Fruit fly (Drosophila melanogaster): ENCODE measurements around the gene obst-E.
A peak's percentile ranks its signal among the peaks of the same experiment; 100 is the strongest.

The obst-E gene

DNA sequence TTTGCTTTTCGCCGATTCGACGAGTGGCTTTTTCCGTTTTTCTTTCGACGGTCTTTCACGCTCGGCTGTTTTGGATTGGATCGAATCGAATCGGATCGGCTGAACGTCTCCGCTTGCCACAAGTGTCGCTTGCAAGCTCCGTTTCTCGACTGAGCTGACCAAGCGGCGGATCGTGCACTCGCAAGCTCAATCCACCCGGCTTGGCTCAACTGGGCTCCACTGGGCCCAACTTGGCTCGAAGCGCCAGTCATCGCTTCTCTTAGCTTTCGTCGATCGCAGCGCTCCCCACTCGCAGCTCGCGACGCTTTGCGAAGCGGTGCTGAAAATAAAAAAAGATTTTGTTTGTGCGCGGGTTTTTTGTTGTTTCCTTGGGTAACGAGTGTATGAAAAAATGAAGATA, 25.2 kb downstream of the obst-E start (continued):
- TF ChIP-seq CG17568 (GFP tag; optimal IDR thresholded peaks at IDR 0.05): no peak
- TF ChIP-seq C15 (GFP tag; IDR thresholded peaks at IDR 0.05): no peak
- no peak for TF ChIP-seq ewg (GFP tag; optimal IDR thresholded peaks at IDR 0.05)
- TF ChIP-seq CG10654 (GFP tag; optimal IDR thresholded peaks at IDR 0.05): no peak
- TF ChIP-seq CG17912 (GFP tag; optimal IDR thresholded peaks at IDR 0.05): no peak
- no peak for TF ChIP-seq klu (GFP tag; IDR thresholded peaks at IDR 0.05)
- TF ChIP-seq CG17829 (tag; optimal IDR thresholded peaks at IDR 0.05): no peak
- TF ChIP-seq toy (GFP tag; IDR thresholded peaks at IDR 0.05): no peak
- TF ChIP-seq bsh (GFP tag; optimal IDR thresholded peaks at IDR 0.05): no peak
- TF ChIP-seq Jarid2 (GFP tag; optimal IDR thresholded peaks at IDR 0.05): peak; percentile 9
- TF ChIP-seq CG8944 (GFP tag; optimal IDR thresholded peaks at IDR 0.05): no peak
- TF ChIP-seq jumu (GFP tag; optimal IDR thresholded peaks at IDR 0.05): no peak
- peak; percentile 43; the same call in 1 of the 3 replicates for TF ChIP-seq CG6175 (GFP tag; IDR thresholded peaks at IDR 0.05)
- TF ChIP-seq exex (tag; optimal IDR thresholded peaks at IDR 0.05): no peak
- no peak for TF ChIP-seq stc (GFP tag; IDR thresholded peaks at IDR 0.05)

DNA sequence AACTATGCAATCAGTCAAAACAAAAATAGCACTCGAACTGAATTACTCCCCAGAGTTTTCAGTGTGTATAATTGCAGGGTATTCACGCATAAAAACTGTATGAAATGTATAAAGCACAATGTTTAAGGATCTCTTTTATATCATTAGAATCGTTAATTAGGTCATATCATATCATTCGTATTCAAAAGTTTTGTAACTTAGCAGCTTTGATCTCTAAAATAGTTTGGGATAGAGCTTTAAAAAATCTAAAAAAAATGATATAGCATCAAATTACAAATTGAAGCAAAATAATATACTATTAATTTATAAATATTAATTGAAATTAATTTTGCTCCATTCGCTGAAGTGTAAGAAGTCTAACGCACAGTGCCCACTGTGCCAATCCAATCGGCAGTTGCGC, 35.5 kb downstream of the obst-E start:
- TF ChIP-seq CG8388 (GFP tag; optimal IDR thresholded peaks at IDR 0.05) (peak; percentile 23), CG10959 (GFP tag; IDR thresholded peaks at IDR 0.05) (no peak), z (GFP tag; IDR thresholded peaks at IDR 0.05) (no peak), CG31441 (GFP tag; IDR thresholded peaks at IDR 0.05) (peak; percentile 55; the same call in 1 of the 2 replicates), CG11504 (tag; optimal IDR thresholded peaks at IDR 0.05) (peak; percentile 34), br (optimal IDR thresholded peaks at IDR 0.05) (no peak), cwo (GFP tag; optimal IDR thresholded peaks at IDR 0.05) (no peak), gt (GFP tag; IDR thresholded peaks at IDR 0.05) (no peak), Hr39 (optimal IDR thresholded peaks at IDR 0.05) (no peak), her (GFP tag; optimal IDR thresholded peaks at IDR 0.05) (no peak), tna (GFP tag; IDR thresholded peaks at IDR 0.05; ENCODE audit: partially characterized antibody) (no peak), Pdp1 (GFP tag; optimal IDR thresholded peaks at IDR 0.05) (no peak), sd (tag; optimal IDR thresholded peaks at IDR 0.05) (no peak), CG9876 (GFP tag; optimal IDR thresholded peaks at IDR 0.05) (no peak), ash1 (GFP tag; optimal IDR thresholded peaks at IDR 0.05) (no peak), E2f1 (GFP tag; IDR thresholded peaks at IDR 0.05) (no peak), CG17361 (GFP tag; IDR thresholded peaks at IDR 0.05) (peak; percentile 71), Ets65A (GFP tag) (peak; percentile 6), CG7745 (tag; optimal IDR thresholded peaks at IDR 0.05) (no peak), phol (tag; optimal IDR thresholded peaks at IDR 0.05) (peak; percentile 33), CG18476 (GFP tag; optimal IDR thresholded peaks at IDR 0.05) (no peak), CG5245 (GFP tag; optimal IDR thresholded peaks at IDR 0.05) (no peak), CG6683 (GFP tag; optimal IDR thresholded peaks at IDR 0.05) (no peak), tio (GFP tag; optimal IDR thresholded peaks at IDR 0.05) (no peak), Blimp-1 (GFP tag; optimal IDR thresholded peaks at IDR 0.05) (peak; percentile 38), CG4424 (GFP tag; optimal IDR thresholded peaks at IDR 0.05) (peak; percentile 16), CG18599 (GFP tag; optimal IDR thresholded peaks at IDR 0.05) (no peak), en (GFP tag; optimal IDR thresholded peaks at IDR 0.05) (no peak), Hmx (GFP tag; optimal IDR thresholded peaks at IDR 0.05) (no peak), h (optimal IDR thresholded peaks at IDR 0.05) (no peak), vfl (GFP tag; optimal IDR thresholded peaks at IDR 0.05) (no peak), CG7556 (GFP tag; optimal IDR thresholded peaks at IDR 0.05) (no peak), Hmr (GFP tag; optimal IDR thresholded peaks at IDR 0.05) (no peak), Poxn (GFP tag; IDR thresholded peaks at IDR 0.05) (no peak), bigmax (GFP tag; optimal IDR thresholded peaks at IDR 0.05) (no peak), Xrp1 (GFP tag; IDR thresholded peaks at IDR 0.05) (peak; percentile 8; the same call in 1 of the 2 replicates), CG12236 (GFP tag; optimal IDR thresholded peaks at IDR 0.05) (no peak), CG15269 (tag; optimal IDR thresholded peaks at IDR 0.05) (no peak)

Data from whole organism, embryonic.